Worm (Caenorhabditis elegans): ENCODE measurements around the gene kel-3.

The kel-3 gene

DNA sequence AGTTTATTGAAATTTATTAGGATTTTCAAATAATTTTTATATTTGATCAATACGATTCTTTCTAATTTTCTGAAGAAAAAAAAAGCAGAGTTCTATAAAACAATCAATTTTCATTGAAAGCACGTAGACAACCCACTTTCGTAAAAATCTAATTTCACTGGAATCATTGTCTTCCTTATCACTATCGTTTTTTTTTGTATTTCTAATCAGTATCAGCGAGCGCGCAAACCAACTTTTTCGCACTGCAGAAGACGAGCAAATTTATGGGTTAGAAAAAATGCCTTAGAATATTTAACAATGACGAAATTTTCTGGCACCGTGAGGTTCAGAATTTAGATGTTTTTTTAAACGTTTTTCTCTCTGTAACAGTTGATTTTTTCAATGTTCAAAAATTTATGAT lies 11.8 kb upstream of the kel-3 start:
- no peak for TF ChIP-seq M03D4.4 (tag; optimal IDR thresholded peaks at IDR 0.05)
- TF ChIP-seq ceh-43 (GFP tag; optimal IDR thresholded peaks at IDR 0.05), result no peak
- TF ChIP-seq ceh-83 (GFP tag; optimal IDR thresholded peaks at IDR 0.05), result no peak
- TF ChIP-seq lin-32 (GFP tag; optimal IDR thresholded peaks at IDR 0.05), result no peak

DNA sequence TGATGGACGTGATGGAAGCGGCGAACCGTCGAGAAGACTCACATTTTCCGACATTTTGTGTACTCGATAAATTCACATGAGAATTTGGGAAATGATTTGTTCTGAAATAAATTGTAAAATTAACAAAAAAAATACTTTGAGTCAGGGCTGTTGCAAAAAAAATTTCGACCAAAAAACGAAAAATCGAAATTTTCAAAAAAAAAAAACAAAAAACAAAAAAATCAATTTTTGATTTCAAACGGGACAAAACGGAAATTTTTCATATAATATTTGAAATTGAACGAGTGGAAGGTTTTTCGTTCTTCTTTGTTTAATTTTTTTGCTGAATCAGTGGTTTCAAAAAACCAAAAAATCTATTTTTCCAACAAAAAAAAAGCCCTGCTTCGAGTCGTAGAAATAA lies 9.4 kb upstream of the kel-3 start, which contains the start of gene cua-1:
Gene cua-1, minus strand, starts transcription at position 101 of the 400 bp plus-strand sequence.
- TF ChIP-seq drap-1 (GFP tag; optimal IDR thresholded peaks at IDR 0.05), result no peak
- no peak for TF ChIP-seq unc-62 (GFP tag; optimal IDR thresholded peaks at IDR 0.05)

- TF ChIP-seq nhr-76 (tag; optimal IDR thresholded peaks at IDR 0.05) (no peak), ces-1 (GFP tag; optimal IDR thresholded peaks at IDR 0.05) (peak; percentile 26), mep-1 (tag; optimal IDR thresholded peaks at IDR 0.05) (no peak), unc-120 (tag; optimal IDR thresholded peaks at IDR 0.05; ENCODE audit: poor library complexity, severe bottlenecking) (no peak), cnd-1 (tag; optimal IDR thresholded peaks at IDR 0.05) (no peak), sptf-1 (tag; optimal IDR thresholded peaks at IDR 0.05) (no peak)
These were observed 8.8 kb upstream of the kel-3 start for ce11 chrIII:13455816-13456215.

DNA sequence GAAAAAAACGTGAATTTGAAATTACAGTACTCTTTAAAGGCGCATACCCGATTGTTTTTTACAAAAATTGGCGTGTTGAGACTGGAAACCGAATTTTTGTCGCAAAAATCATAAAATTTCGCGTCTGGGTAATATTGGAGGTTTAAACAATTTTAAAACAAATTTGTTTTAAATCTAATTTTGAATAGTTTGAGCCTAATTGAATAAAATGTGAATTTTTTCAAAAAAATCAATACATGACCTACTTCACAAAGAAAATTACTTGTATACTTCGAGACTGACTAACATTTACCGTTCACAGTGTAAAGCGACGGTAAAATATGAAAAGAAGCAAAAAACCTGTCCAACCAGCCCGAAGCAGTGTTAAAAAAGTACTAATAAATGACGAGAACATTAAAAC lies 7.3 kb upstream of the kel-3 start:
- TF ChIP-seq nhr-12 (tag; optimal IDR thresholded peaks at IDR 0.05), result no peak
- no peak for TF ChIP-seq mep-1 (tag; optimal IDR thresholded peaks at IDR 0.05)
- no peak for TF ChIP-seq flh-1 (GFP tag; optimal IDR thresholded peaks at IDR 0.05)
- TF ChIP-seq zip-8 (tag; optimal IDR thresholded peaks at IDR 0.05), result no peak
- no peak for TF ChIP-seq nhr-237 (tag; optimal IDR thresholded peaks at IDR 0.05)
- no peak for TF ChIP-seq blmp-1 (tag; optimal IDR thresholded peaks at IDR 0.05)
- TF ChIP-seq unc-39 (tag; optimal IDR thresholded peaks at IDR 0.05), result no peak
- no peak for TF ChIP-seq nhr-28 (tag; optimal IDR thresholded peaks at IDR 0.05)
- TF ChIP-seq ham-2 (GFP tag; optimal IDR thresholded peaks at IDR 0.05), result no peak
- TF ChIP-seq unc-62 (GFP tag; optimal IDR thresholded peaks at IDR 0.05), result no peak

- TF ChIP-seq ces-1 (GFP tag; optimal IDR thresholded peaks at IDR 0.05), result no peak
- TF ChIP-seq hlh-1 (tag; optimal IDR thresholded peaks at IDR 0.05), result no peak
- no peak for TF ChIP-seq mls-2 (tag; optimal IDR thresholded peaks at IDR 0.05)
- no peak for TF ChIP-seq nhr-76 (tag; optimal IDR thresholded peaks at IDR 0.05)
- no peak for TF ChIP-seq snpc-4 (tag; optimal IDR thresholded peaks at IDR 0.05)
- no peak for TF ChIP-seq ceh-83 (GFP tag; optimal IDR thresholded peaks at IDR 0.05)
- no peak for TF ChIP-seq nhr-12 (tag; optimal IDR thresholded peaks at IDR 0.05)
- no peak for TF ChIP-seq ham-2 (GFP tag; optimal IDR thresholded peaks at IDR 0.05)
- no peak for TF ChIP-seq unc-120 (tag; optimal IDR thresholded peaks at IDR 0.05; ENCODE audit: poor library complexity, severe bottlenecking)
- no peak for TF ChIP-seq sem-2 (GFP tag; optimal IDR thresholded peaks at IDR 0.05)
- no peak for TF ChIP-seq elt-1 (tag; optimal IDR thresholded peaks at IDR 0.05; ENCODE audit: borderline replicate concordance, insufficient read depth)
- TF ChIP-seq ceh-43 (GFP tag; optimal IDR thresholded peaks at IDR 0.05), result no peak
- no peak for TF ChIP-seq lsy-2 (tag; optimal IDR thresholded peaks at IDR 0.05)
- no peak for TF ChIP-seq sptf-1 (tag; optimal IDR thresholded peaks at IDR 0.05)
These were observed 5.5 kb upstream of the kel-3 start, which contains the start of gene tag-164 for ce11 chrIII:13458978-13459596. Gene tag-164 (plus strand): TSS chrIII:13459546.

DNA sequence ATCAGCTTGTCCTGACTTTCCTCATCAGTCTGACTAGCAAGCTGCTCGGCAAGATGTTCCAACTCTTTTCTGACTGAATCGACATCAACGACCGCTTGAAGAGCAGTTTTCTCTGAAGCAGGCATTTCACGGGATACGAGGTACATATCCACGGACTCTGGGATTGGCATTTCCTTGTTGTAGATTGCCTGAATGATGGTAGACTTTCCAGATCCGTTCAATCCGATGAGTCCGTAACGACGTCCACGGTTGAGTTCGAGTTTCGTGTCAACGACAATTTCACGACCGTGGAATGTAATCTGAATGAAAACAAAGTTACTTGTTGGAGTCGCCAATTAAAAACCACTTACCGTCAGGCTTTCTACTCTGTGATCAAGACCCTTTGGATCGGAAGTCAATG lies 3.1 kb upstream of the kel-3 start:
- TF ChIP-seq hlh-1 (tag; optimal IDR thresholded peaks at IDR 0.05) (no peak), snpc-4 (tag; optimal IDR thresholded peaks at IDR 0.05) (no peak), nhr-237 (tag; optimal IDR thresholded peaks at IDR 0.05) (no peak), mls-2 (tag; optimal IDR thresholded peaks at IDR 0.05) (no peak), pha-4 (tag; optimal IDR thresholded peaks at IDR 0.05) (no peak), unc-39 (tag; optimal IDR thresholded peaks at IDR 0.05) (no peak)

DNA sequence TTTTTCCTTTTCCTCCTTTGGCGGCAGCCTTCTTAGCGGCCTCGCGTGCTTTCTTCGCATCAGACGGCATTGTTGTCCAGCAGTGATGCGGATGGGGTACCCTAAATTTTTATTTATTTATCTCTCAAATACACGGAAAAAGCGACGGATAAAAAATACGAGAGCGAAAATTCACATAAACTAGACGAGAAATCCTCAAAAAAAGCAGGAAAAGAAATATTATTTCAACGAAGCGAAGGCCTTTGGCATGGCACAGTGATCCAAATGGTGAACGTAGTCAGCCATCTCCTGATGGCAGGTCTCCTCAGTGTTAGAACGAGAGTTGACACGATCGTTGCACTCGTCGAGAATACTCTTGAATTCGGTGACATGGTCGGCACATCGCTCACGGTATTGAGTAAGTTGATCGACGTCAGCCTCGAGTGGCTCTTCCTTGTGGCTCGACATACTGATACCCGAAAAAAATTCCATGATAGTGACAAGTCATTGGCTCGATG lies 2.4 kb upstream of the kel-3 start, which contains the start of the genes abcf-2 and T27E9.2:
Gene abcf-2, minus strand, starts transcription at position 101 of the 497 bp plus-strand sequence.
Gene T27E9.2, minus strand, starts transcription at position 447 of the 497 bp plus-strand sequence.
- TF ChIP-seq hlh-1 (tag; optimal IDR thresholded peaks at IDR 0.05), result no peak
- TF ChIP-seq mab-5 (tag; optimal IDR thresholded peaks at IDR 0.05), result no peak
- TF ChIP-seq pha-4 (tag; optimal IDR thresholded peaks at IDR 0.05), result no peak
- TF ChIP-seq elt-3 (tag; optimal IDR thresholded peaks at IDR 0.05), result no peak
- TF ChIP-seq ham-2 (GFP tag; optimal IDR thresholded peaks at IDR 0.05), result no peak
- TF ChIP-seq sptf-1 (tag; optimal IDR thresholded peaks at IDR 0.05), result no peak
- TF ChIP-seq ceh-39 (tag; optimal IDR thresholded peaks at IDR 0.05), result no peak
- no peak for TF ChIP-seq unc-39 (tag; optimal IDR thresholded peaks at IDR 0.05)
- TF ChIP-seq nhr-76 (tag; optimal IDR thresholded peaks at IDR 0.05), result no peak
- TF ChIP-seq lin-13 (tag; optimal IDR thresholded peaks at IDR 0.05), result no peak
- no peak for TF ChIP-seq unc-62 (GFP tag; optimal IDR thresholded peaks at IDR 0.05)
- TF ChIP-seq cnd-1 (tag; optimal IDR thresholded peaks at IDR 0.05), result no peak
- no peak for TF ChIP-seq flh-1 (GFP tag; optimal IDR thresholded peaks at IDR 0.05)

Data from whole organism, mixed stage, embryonic.